Worm (Caenorhabditis elegans) whole organism, L3 larva: ENCODE measurements around the gene Y45F10B.8.
"Not testable (repeated sequence)": the region's sequence is repeated elsewhere in the genome, so short reads cannot be mapped to it uniquely, and the experiment has no call there.

Experiments
- ZK546.5 ChIP-seq: sonication (generic microtip); optimal IDR thresholded peaks from 2 replicates; lab custom pipeline; 2017; ENCODE audit warnings: missing biosample characterization, missing genetic modification characterization
- aly-2 ChIP-seq: fragments of 150-350 bp; optimal IDR thresholded peaks from 2 replicates; lab custom pipeline; 2014; ENCODE audit warnings: missing biosample characterization, missing genetic modification characterization
- ama-1 ChIP-seq: fragments of 150-350 bp; optimal IDR thresholded peaks from 2 replicates; lab custom pipeline; 2018
- ceh-28 ChIP-seq: fragments of 150-350 bp; optimal IDR thresholded peaks from 2 replicates; lab custom pipeline; 2014; ENCODE audit warnings: missing biosample characterization, missing genetic modification reagents, missing genetic modification characterization
- ceh-82 ChIP-seq: fragments of 150-350 bp; optimal IDR thresholded peaks from 2 replicates; lab custom pipeline; 2014; ENCODE audit warnings: missing biosample characterization, missing genetic modification characterization
- ceh-9 ChIP-seq: sonication (generic microtip); optimal IDR thresholded peaks from 2 replicates; lab custom pipeline; 2018; ENCODE audit warnings: missing biosample characterization, missing genetic modification characterization
- daf-12 ChIP-seq: fragments of 150-350 bp; optimal IDR thresholded peaks from 2 replicates; lab custom pipeline; 2014; ENCODE audit warnings: missing biosample characterization, missing genetic modification reagents, missing genetic modification characterization
- egl-5 ChIP-seq: fragments of 150-350 bp; optimal IDR thresholded peaks from 2 replicates; lab custom pipeline; 2017; ENCODE audit warnings: missing biosample characterization, missing genetic modification reagents, missing genetic modification characterization, inconsistent platforms
- elt-1 ChIP-seq: fragments of 150-350 bp; optimal IDR thresholded peaks from 2 replicates; lab custom pipeline; 2014; ENCODE audit warnings: missing biosample characterization, missing genetic modification characterization
- elt-2 ChIP-seq: sonication (generic microtip); optimal IDR thresholded peaks from 2 replicates; lab custom pipeline; 2016; ENCODE audit warnings: missing genetic modification reagents, mild to moderate bottlenecking, missing genetic modification characterization, missing compliant biosample characterization
- elt-3 ChIP-seq, 3 experiments: fragments of 150-350 bp in 1 of 3; sonication (generic microtip) in 2 of 3; optimal IDR thresholded peaks; 2 replicates in 2 of 3; 4 replicates in 1 of 3; lab custom pipeline; 2014 to 2017; ENCODE audit warnings: missing biosample characterization in 3 of 3, missing genetic modification characterization in 3 of 3
- eor-1 ChIP-seq, 2 experiments: fragments of 150-350 bp; optimal IDR thresholded peaks; 2 replicates each; lab custom pipeline; 2014 to 2018; ENCODE audit warnings: missing biosample characterization in 2 of 2, missing genetic modification characterization in 2 of 2
- fos-1 ChIP-seq: fragments of 150-350 bp; optimal IDR thresholded peaks from 2 replicates; lab custom pipeline; 2014; ENCODE audit warnings: missing biosample characterization, missing genetic modification characterization
- jun-1 ChIP-seq: fragments of 150-350 bp; optimal IDR thresholded peaks from 2 replicates; lab custom pipeline; 2014; ENCODE audit warnings: missing biosample characterization, missing genetic modification reagents, missing genetic modification characterization
- lin-15B ChIP-seq: fragments of 150-350 bp; optimal IDR thresholded peaks from 2 replicates; lab custom pipeline; 2014; ENCODE audit warnings: missing biosample characterization, missing genetic modification characterization
- lin-39 ChIP-seq: fragments of 150-350 bp; optimal IDR thresholded peaks from 2 replicates; lab custom pipeline; 2018; ENCODE audit warnings: missing biosample characterization, missing genetic modification reagents, missing genetic modification characterization
- lsy-12 ChIP-seq: sonication (generic microtip); optimal IDR thresholded peaks from 2 replicates; lab custom pipeline; 2016; ENCODE audit warnings: mild to moderate bottlenecking, missing genetic modification characterization, missing compliant biosample characterization
- mdl-1 ChIP-seq: fragments of 150-350 bp; optimal IDR thresholded peaks from 2 replicates; lab custom pipeline; 2014; ENCODE audit warnings: missing biosample characterization, missing genetic modification characterization
- mml-1 ChIP-seq: fragments of 150-350 bp; sonication (generic microtip); optimal IDR thresholded peaks from 3 replicates; lab custom pipeline; 2014; ENCODE audit warnings: missing biosample characterization, missing genetic modification characterization
- nfya-1 ChIP-seq: sonication (generic microtip); optimal IDR thresholded peaks from 2 replicates; lab custom pipeline; 2017; ENCODE audit warnings: missing genetic modification characterization, mild to moderate bottlenecking, missing compliant biosample characterization, antibody characterized with exemption, moderate library complexity; ENCODE audit not compliant: insufficient read depth
- nhr-12 ChIP-seq: fragments of 150-350 bp; optimal IDR thresholded peaks from 2 replicates; lab custom pipeline; 2014; ENCODE audit warnings: missing biosample characterization, missing genetic modification characterization
- nhr-25 ChIP-seq: sonication (generic microtip); optimal IDR thresholded peaks from 2 replicates; lab custom pipeline; 2017; ENCODE audit warnings: missing biosample characterization, missing genetic modification characterization
- nhr-28 ChIP-seq: fragments of 150-350 bp; optimal IDR thresholded peaks from 2 replicates; lab custom pipeline; 2014; ENCODE audit warnings: missing biosample characterization, missing genetic modification characterization
- nhr-67 ChIP-seq: fragments of 150-350 bp; optimal IDR thresholded peaks from 2 replicates; lab custom pipeline; 2014; ENCODE audit warnings: missing biosample characterization, missing genetic modification characterization
- nhr-77 ChIP-seq: fragments of 150-350 bp; optimal IDR thresholded peaks from 2 replicates; lab custom pipeline; 2014; ENCODE audit warnings: missing biosample characterization, missing genetic modification characterization
- pha-4 ChIP-seq: fragments of 150-350 bp; optimal IDR thresholded peaks from 2 replicates; lab custom pipeline; 2014; ENCODE audit warnings: missing biosample characterization, missing genetic modification reagents, missing genetic modification characterization
- pqm-1 ChIP-seq: fragments of 150-350 bp; optimal IDR thresholded peaks from 2 replicates; lab custom pipeline; 2017; ENCODE audit warnings: missing biosample characterization, missing genetic modification characterization, inconsistent platforms
- sea-2 ChIP-seq: fragments of 150-350 bp; sonication (generic microtip); optimal IDR thresholded peaks from 4 replicates; lab custom pipeline; 2014; ENCODE audit warnings: missing biosample characterization, missing genetic modification reagents, missing genetic modification characterization
- snpc-4 ChIP-seq: fragments of 150-350 bp; optimal IDR thresholded peaks from 2 replicates; lab custom pipeline; 2014; ENCODE audit warnings: missing biosample characterization, missing genetic modification characterization
- unc-39 ChIP-seq: sonication (generic microtip); optimal IDR thresholded peaks from 4 replicates; lab custom pipeline; 2017; ENCODE audit warnings: missing biosample characterization, missing genetic modification characterization
- unc-62 ChIP-seq: fragments of 150-350 bp; sonication (generic microtip); optimal IDR thresholded peaks from 4 replicates; lab custom pipeline; 2014; ENCODE audit warnings: missing biosample characterization, missing genetic modification reagents, missing genetic modification characterization
- ztf-4 ChIP-seq: fragments of 150-350 bp; optimal IDR thresholded peaks from 2 replicates; lab custom pipeline; 2014; ENCODE audit warnings: missing biosample characterization, missing genetic modification characterization

Y45F10B.8 gene

DNA sequence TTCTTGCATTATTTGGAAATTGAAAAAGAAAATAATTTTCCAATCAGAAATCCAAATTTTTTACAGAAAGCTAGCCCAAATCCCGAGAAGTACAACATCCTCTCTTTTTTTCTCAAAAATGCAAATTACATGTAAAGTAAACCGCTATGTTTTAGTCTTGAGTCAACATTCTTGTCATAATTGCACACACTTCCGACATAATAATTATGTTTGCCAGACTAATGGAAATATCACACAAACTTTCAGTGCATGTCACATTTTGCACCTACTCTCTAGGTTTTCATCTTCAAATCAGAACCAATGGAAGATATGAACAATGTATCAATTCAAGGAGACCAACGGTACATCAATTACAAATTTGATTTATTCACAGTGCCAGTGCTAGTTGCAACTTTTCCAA is 6.6 kb upstream of the Y45F10B.8 start, which contains the start of gene sru-11:
TSS of gene sru-11 (plus strand) at position 301 of the 400 bp plus-strand sequence.
- TF ChIP-seq lin-39 (tag; lab: Kevin White, UChicago) = no peak
- TF ChIP-seq nfya-1 (tag; lab: Kevin White, UChicago) = no peak
- TF ChIP-seq daf-12 (tag; lab: Kevin White, UChicago) = no peak
- TF ChIP-seq nhr-67 = no peak
- no peak for TF ChIP-seq aly-2 (tag; lab: Kevin White, UChicago)
- no peak for TF ChIP-seq ama-1 (lab: Kevin White, UChicago)
- TF ChIP-seq unc-62 (GFP tag; lab: Kevin White, UChicago) = no peak
- no peak for TF ChIP-seq pqm-1 (tag; lab: Kevin White, UChicago)
- TF ChIP-seq pha-4 (tag; lab: Kevin White, UChicago) = no peak
- no peak for TF ChIP-seq lin-15B (tag; lab: Kevin White, UChicago)
- TF ChIP-seq ceh-9 (tag; lab: Kevin White, UChicago) = no peak
- TF ChIP-seq elt-3 (tag; optimal IDR thresholded peaks at IDR 0.05; lab: Kevin White, UChicago) = no peak
- TF ChIP-seq sea-2 = no peak
- no peak for TF ChIP-seq jun-1 (tag; lab: Kevin White, UChicago)

DNA sequence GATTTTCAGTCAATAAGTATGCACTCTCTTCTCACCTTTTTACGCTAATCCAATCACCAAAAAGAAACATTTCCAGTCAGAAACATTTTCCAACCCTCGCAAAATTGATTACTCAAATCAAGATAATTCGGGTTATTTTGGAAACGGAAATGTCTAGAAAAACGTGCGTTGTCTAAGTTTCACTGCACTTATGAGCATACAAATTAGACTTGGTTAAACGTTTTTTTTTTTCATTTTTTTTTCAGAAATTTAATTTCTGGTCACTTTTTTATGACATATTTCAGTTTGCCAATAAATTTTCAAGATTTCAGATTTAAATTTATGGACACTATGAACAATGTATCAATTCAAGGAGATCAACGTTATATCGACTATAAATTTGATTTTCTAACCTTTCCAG is 4.8 kb upstream of the Y45F10B.8 start, which contains the start of gene sru-12:
TSS of gene sru-12 (plus strand) at position 301 of the 400 bp plus-strand sequence.
- TF ChIP-seq elt-1 (tag; lab: Kevin White, UChicago) (no peak), eor-1 (tag; optimal IDR thresholded peaks at IDR 0.05; lab: Kevin White, UChicago) (no peak), unc-62 (GFP tag; lab: Kevin White, UChicago) (no peak), ama-1 (lab: Kevin White, UChicago) (no peak), lsy-12 (tag; lab: Kevin White, UChicago) (no peak), snpc-4 (tag; lab: Kevin White, UChicago) (no peak), ZK546.5 (no peak), lin-39 (tag; lab: Kevin White, UChicago) (no peak), ceh-28 (tag; lab: Kevin White, UChicago) (no peak), mdl-1 (tag; lab: Kevin White, UChicago) (no peak), ztf-4 (no peak), ceh-82 (tag; lab: Kevin White, UChicago) (no peak), nhr-77 (tag; lab: Kevin White, UChicago) (no peak)

DNA sequence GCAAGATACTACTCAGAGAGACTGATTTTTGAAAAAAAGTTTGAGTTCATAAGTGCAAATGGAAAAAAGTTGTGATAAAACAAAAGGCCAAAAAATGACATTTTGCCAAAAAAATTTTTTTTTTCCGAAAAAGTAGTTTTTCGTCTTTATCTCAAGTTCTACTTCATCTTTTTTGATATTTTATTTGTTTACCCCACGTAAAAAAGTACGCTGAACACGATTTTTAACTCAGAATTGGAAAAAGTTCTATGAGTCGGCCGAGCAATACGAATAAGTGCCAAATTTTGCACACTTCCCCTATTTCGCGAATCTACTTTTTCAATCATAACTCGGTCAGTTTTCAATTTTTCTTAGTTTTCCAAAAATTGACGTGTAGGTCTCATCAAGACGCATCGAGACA is 879 bp upstream of the Y45F10B.8 start, which contains the start of gene sru-16:
TSS of gene sru-16 (plus strand) at position 301 of the 400 bp plus-strand sequence.
- not testable (repeated sequence) for TF ChIP-seq ama-1 (lab: Kevin White, UChicago); nhr-12 (tag; lab: Kevin White, UChicago); sea-2

DNA sequence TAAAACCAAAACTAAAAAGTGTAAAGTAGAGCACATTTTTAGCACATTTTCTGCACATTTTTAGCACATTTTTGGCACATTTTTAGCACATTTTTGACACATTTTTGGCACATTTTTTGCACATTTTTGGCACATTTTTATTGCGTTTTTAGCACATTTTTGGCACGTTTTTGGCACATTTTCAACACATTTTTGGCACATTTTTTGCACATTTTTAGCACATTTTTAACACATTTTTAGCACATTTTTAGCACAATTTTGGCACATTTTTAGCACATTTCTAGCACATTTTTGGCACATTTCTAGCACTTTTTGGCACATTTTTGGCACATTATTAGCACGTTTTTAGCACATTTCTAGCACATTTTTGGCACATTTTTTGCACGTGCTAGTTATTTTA is 2.4 kb downstream of the Y45F10B.8 start:
- TF ChIP-seq ama-1 (lab: Kevin White, UChicago) (no peak), pqm-1 (tag; lab: Kevin White, UChicago) (no peak), jun-1 (tag; lab: Kevin White, UChicago) (no peak), ceh-28 (tag; lab: Kevin White, UChicago) (no peak), pha-4 (tag; lab: Kevin White, UChicago) (no peak), egl-5 (tag; lab: Kevin White, UChicago) (no peak), mml-1 (tag; lab: Kevin White, UChicago) (no peak), daf-12 (tag; lab: Kevin White, UChicago) (no peak), nhr-28 (tag; lab: Kevin White, UChicago) (no peak), unc-39 (no peak), nhr-25 (tag; lab: Kevin White, UChicago) (no peak), elt-2 (tag; lab: Kevin White, UChicago) (no peak), sea-2 (no peak), nhr-12 (tag; lab: Kevin White, UChicago) (no peak)

DNA sequence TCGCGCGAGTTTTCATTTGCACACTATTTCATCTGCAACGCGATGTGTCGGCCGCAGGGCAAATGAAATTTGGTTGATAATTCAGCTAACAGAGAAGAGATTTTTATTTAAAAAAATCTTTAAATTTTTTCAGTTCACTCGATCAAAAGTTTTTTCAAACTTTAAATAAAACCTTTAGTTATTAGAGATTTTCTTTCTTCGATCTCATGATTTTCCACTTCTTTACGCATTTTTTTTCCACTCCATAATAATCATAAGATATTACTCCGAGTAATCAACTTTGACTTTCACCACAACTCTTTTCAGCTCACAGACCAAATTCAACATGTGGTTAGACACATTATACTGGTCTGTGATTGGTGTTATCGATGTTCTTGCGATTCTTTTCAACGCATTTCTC is 3.3 kb downstream of the Y45F10B.8 start, which contains the start of gene srd-10:
TSS of gene srd-10 (plus strand) at position 301 of the 400 bp plus-strand sequence.
- no peak for TF ChIP-seq fos-1 (tag; lab: Kevin White, UChicago)
- TF ChIP-seq, all 47 proteins: peak for 0
